Fruit fly (Drosophila melanogaster) whole organism, embryonic: ENCODE measurements around the gene sisA.

Experiments
- Aef1 ChIP-seq: fragments of 200-800 bp; sonication (Bioruptor generic); IDR thresholded peaks from 3 replicates; pipeline ENCODE4 v1.3.6; 2022; ENCODE audit warnings: missing biosample characterization, missing genetic modification characterization
- Bdp1 ChIP-seq: fragments of 200-800 bp; sonication (Bioruptor generic); optimal IDR thresholded peaks from 3 replicates; lab custom pipeline; 2016; ENCODE audit warnings: missing biosample characterization, missing genetic modification characterization
- Blimp-1 ChIP-seq: fragments of 200-800 bp; sonication (Bioruptor generic); optimal IDR thresholded peaks from 3 replicates; lab custom pipeline; 2018; ENCODE audit warnings: missing biosample characterization, missing genetic modification characterization, mild to moderate bottlenecking, moderate library complexity, missing genetic modification reagents
- BtbVII ChIP-seq: fragments of 200-800 bp; sonication (Bioruptor generic); optimal IDR thresholded peaks from 3 replicates; lab custom pipeline; 2017; ENCODE audit warnings: missing biosample characterization, mild to moderate bottlenecking, missing genetic modification characterization
- CG10209 ChIP-seq: fragments of 200-800 bp; sonication (Bioruptor generic); optimal IDR thresholded peaks from 3 replicates; lab custom pipeline; 2017; ENCODE audit warnings: missing biosample characterization, mild to moderate bottlenecking, missing genetic modification characterization, missing genetic modification reagents
- CG10654 ChIP-seq: fragments of 200-800 bp; sonication (Bioruptor generic); optimal IDR thresholded peaks from 2 replicates; lab custom pipeline; 2016; ENCODE audit warnings: missing biosample characterization, missing genetic modification characterization
- CG12104 ChIP-seq: fragments of 200-800 bp; sonication (Bioruptor generic); optimal IDR thresholded peaks from 3 replicates; lab custom pipeline; 2016; ENCODE audit warnings: missing biosample characterization, missing genetic modification characterization
- CG12391 ChIP-seq: fragments of 200-800 bp; sonication (Bioruptor generic); optimal IDR thresholded peaks from 3 replicates; lab custom pipeline; 2018; ENCODE audit warnings: missing biosample characterization, mild to moderate bottlenecking, missing genetic modification characterization, moderate library complexity
- CG13424 ChIP-seq: fragments of 200-800 bp; sonication (Bioruptor generic); optimal IDR thresholded peaks from 2 replicates; lab custom pipeline; 2019; ENCODE audit warnings: missing biosample characterization, mild to moderate bottlenecking, missing genetic modification characterization, moderate library complexity
- CG14441 ChIP-seq: fragments of 200-800 bp; sonication (Bioruptor generic); IDR thresholded peaks from 2 replicates; pipeline ENCODE4 v1.3.6; 2022; ENCODE audit warnings: missing biosample characterization, missing genetic modification characterization
- CG15514 ChIP-seq: fragments of 200-800 bp; sonication (Bioruptor generic); optimal IDR thresholded peaks from 3 replicates; lab custom pipeline; 2017; ENCODE audit warnings: missing biosample characterization, missing genetic modification characterization, mild to moderate bottlenecking, moderate library complexity, missing genetic modification reagents
- CG17186 ChIP-seq: fragments of 200-800 bp; sonication (Bioruptor generic); optimal IDR thresholded peaks from 3 replicates; lab custom pipeline; 2017; ENCODE audit warnings: missing biosample characterization, missing genetic modification reagents, missing genetic modification characterization
- CG1832 ChIP-seq: fragments of 200-800 bp; sonication (Bioruptor generic); optimal IDR thresholded peaks from 2 replicates; lab custom pipeline; 2017; ENCODE audit warnings: missing biosample characterization, mild to moderate bottlenecking, missing genetic modification characterization, inconsistent platforms
- CG2116 ChIP-seq: fragments of 200-800 bp; sonication (Bioruptor generic); optimal IDR thresholded peaks from 3 replicates; lab custom pipeline; 2018; ENCODE audit warnings: missing biosample characterization, mild to moderate bottlenecking, missing genetic modification characterization
- CG2120 ChIP-seq: fragments of 200-800 bp; sonication (Bioruptor generic); optimal IDR thresholded peaks from 3 replicates; lab custom pipeline; 2016; ENCODE audit warnings: missing biosample characterization, missing genetic modification characterization
- CG3065 ChIP-seq: fragments of 200-800 bp; sonication (Bioruptor generic); optimal IDR thresholded peaks from 2 replicates; lab custom pipeline; 2016; ENCODE audit warnings: missing biosample characterization, missing genetic modification characterization
- CG4282 ChIP-seq: fragments of 200-800 bp; sonication (Bioruptor generic); optimal IDR thresholded peaks from 2 replicates; lab custom pipeline; 2016; ENCODE audit warnings: missing biosample characterization, missing genetic modification characterization
- CG4424 ChIP-seq: fragments of 200-800 bp; sonication (Bioruptor generic); optimal IDR thresholded peaks from 3 replicates; lab custom pipeline; 2016; ENCODE audit warnings: missing biosample characterization, missing genetic modification characterization
- CG6254 ChIP-seq: fragments of 200-800 bp; sonication (Bioruptor generic); optimal IDR thresholded peaks from 3 replicates; lab custom pipeline; 2017; ENCODE audit warnings: mild to moderate bottlenecking, missing biosample characterization, missing genetic modification reagents, missing genetic modification characterization
- CG6813 ChIP-seq: fragments of 200-800 bp; sonication (Bioruptor generic); optimal IDR thresholded peaks from 2 replicates; lab custom pipeline; 2017; ENCODE audit warnings: missing biosample characterization, missing genetic modification characterization, mild to moderate bottlenecking, moderate library complexity, missing genetic modification reagents
- CG9797 ChIP-seq: fragments of 200-800 bp; sonication (Bioruptor generic); optimal IDR thresholded peaks from 3 replicates; lab custom pipeline; 2018; ENCODE audit warnings: missing biosample characterization, mild to moderate bottlenecking, missing genetic modification characterization
- D19B ChIP-seq: fragments of 200-800 bp; sonication (Bioruptor generic); optimal IDR thresholded peaks from 2 replicates; lab custom pipeline; 2017; ENCODE audit warnings: missing biosample characterization, mild to moderate bottlenecking, missing genetic modification characterization
- Dad ChIP-seq: fragments of 200-800 bp; sonication (Bioruptor generic); optimal IDR thresholded peaks from 3 replicates; lab custom pipeline; 2016; ENCODE audit warnings: missing biosample characterization, missing genetic modification characterization
- Doc2 ChIP-seq: fragments of 200-800 bp; sonication (Bioruptor generic); IDR thresholded peaks from 2 replicates; pipeline ENCODE4 v1.3.6; 2022; ENCODE audit warnings: missing biosample characterization, missing genetic modification characterization
- ERR ChIP-seq: fragments of 200-800 bp; sonication (Bioruptor generic); optimal IDR thresholded peaks from 2 replicates; lab custom pipeline; 2016; ENCODE audit warnings: missing biosample characterization, missing genetic modification characterization
- Gsc ChIP-seq: fragments of 200-800 bp; sonication (Bioruptor generic); IDR thresholded peaks from 2 replicates; pipeline ENCODE4 v1.3.6; 2022; ENCODE audit warnings: missing biosample characterization, missing genetic modification characterization
- HHEX ChIP-seq: fragments of 200-800 bp; sonication (Bioruptor generic); optimal IDR thresholded peaks from 3 replicates; lab custom pipeline; 2017; ENCODE audit warnings: missing biosample characterization, mild to moderate bottlenecking, missing genetic modification characterization, missing genetic modification reagents
- Hmr ChIP-seq: fragments of 200-800 bp; sonication (Bioruptor generic); optimal IDR thresholded peaks from 3 replicates; lab custom pipeline; 2017; ENCODE audit warnings: mild to moderate bottlenecking, missing biosample characterization, missing genetic modification reagents, missing genetic modification characterization
- Lpt ChIP-seq: fragments of >200 bp; optimal IDR thresholded peaks from 2 replicates; lab custom pipeline; 2018; ENCODE audit warnings: missing biosample characterization, missing genetic modification characterization
- Optix ChIP-seq: fragments of 200-800 bp; sonication (Bioruptor generic); IDR thresholded peaks from 3 replicates; pipeline ENCODE4 v1.3.6; 2022; ENCODE audit warnings: missing biosample characterization, missing genetic modification characterization
- chm ChIP-seq: fragments of 200-800 bp; sonication (Bioruptor generic); IDR thresholded peaks from 2 replicates; pipeline ENCODE4 v1.3.6; 2022; ENCODE audit warnings: missing biosample characterization, missing genetic modification characterization
- chn ChIP-seq: fragments of 200-800 bp; sonication (Bioruptor generic); optimal IDR thresholded peaks from 2 replicates; lab custom pipeline; 2016; ENCODE audit warnings: missing biosample characterization, missing genetic modification characterization
- ci ChIP-seq: fragments of 200-800 bp; sonication (Bioruptor generic); IDR thresholded peaks from 3 replicates; pipeline ENCODE4 v1.3.6; 2022; ENCODE audit warnings: missing biosample characterization, missing genetic modification characterization
- dpn ChIP-seq, 2 experiments: fragments of 200-800 bp; sonication (Bioruptor generic); optimal IDR thresholded peaks; 3 replicates each; lab custom pipeline; 2016; ENCODE audit warnings: missing biosample characterization in 2 of 2, missing genetic modification characterization in 2 of 2
- gce ChIP-seq: fragments of 200-800 bp; sonication (Bioruptor generic); IDR thresholded peaks from 3 replicates; pipeline ENCODE4 v1.3.6; 2022; ENCODE audit warnings: missing biosample characterization, missing genetic modification characterization
- hkb ChIP-seq, 2 experiments: fragments of 200-800 bp in 1 of 2; fragments of >200 bp in 1 of 2; sonication (Bioruptor generic) in 1 of 2; IDR thresholded peaks in 1 of 2; optimal IDR thresholded peaks in 1 of 2; 2 replicates each; pipeline versions ENCODE4 v1.3.6 to Lab custom; 2017 to 2022; ENCODE audit warnings: missing biosample characterization in 1 of 2, missing genetic modification characterization in 1 of 2
- jigr1 ChIP-seq: fragments of 200-800 bp; sonication (Bioruptor generic); IDR thresholded peaks from 3 replicates; pipeline ENCODE4 v1.3.6; 2022; ENCODE audit warnings: missing biosample characterization, missing genetic modification characterization
- lab ChIP-seq: fragments of 200-800 bp; sonication (Bioruptor generic); optimal IDR thresholded peaks from 3 replicates; lab custom pipeline; 2017; ENCODE audit warnings: missing biosample characterization, missing genetic modification characterization, mild to moderate bottlenecking, moderate library complexity, missing genetic modification reagents
- lmd ChIP-seq: fragments of 200-800 bp; sonication (Bioruptor generic); IDR thresholded peaks from 2 replicates; pipeline ENCODE4 v1.3.6; 2022; ENCODE audit warnings: missing biosample characterization, missing genetic modification characterization
- lola ChIP-seq, 3 experiments: fragments of >200 bp in 2 of 3; fragments of 200-800 bp in 1 of 3; sonication (Bioruptor generic) in 1 of 3; optimal IDR thresholded peaks; 2 replicates each; lab custom pipeline; 2017 to 2019; ENCODE audit warnings: missing biosample characterization in 3 of 3, missing genetic modification characterization in 3 of 3, mild to moderate bottlenecking in 1 of 3, moderate library complexity in 1 of 3
- pan ChIP-seq, 4 experiments: fragments of >200 bp in 3 of 4; fragments of 200-800 bp in 1 of 4; sonication (Bioruptor generic) in 1 of 4; optimal IDR thresholded peaks in 3 of 4; IDR thresholded peaks in 1 of 4; 2 replicates each; pipeline versions ENCODE4 v1.3.6 to Lab custom; 2017 to 2022; ENCODE audit warnings: missing biosample characterization in 2 of 4, missing genetic modification characterization in 2 of 4, mixed read lengths in 1 of 4
- peb ChIP-seq: fragments of 200-800 bp; sonication (Bioruptor generic); IDR thresholded peaks from 2 replicates; pipeline ENCODE4 v1.3.6; 2022; ENCODE audit warnings: missing biosample characterization, missing genetic modification characterization
- sc ChIP-seq, 3 experiments: fragments of >200 bp in 2 of 3; fragments of 200-800 bp in 1 of 3; sonication (Bioruptor generic) in 1 of 3; optimal IDR thresholded peaks; 2 replicates in 2 of 3; 3 replicates in 1 of 3; lab custom pipeline; 2017; ENCODE audit warnings: mild to moderate bottlenecking in 1 of 3, missing biosample characterization in 1 of 3, missing genetic modification characterization in 1 of 3, missing genetic modification reagents in 1 of 3
- stc ChIP-seq: fragments of 200-800 bp; sonication (Bioruptor generic); IDR thresholded peaks from 2 replicates; pipeline ENCODE4 v1.3.6; 2022; ENCODE audit warnings: missing biosample characterization, missing genetic modification characterization
- tin ChIP-seq: fragments of 200-800 bp; sonication (Bioruptor generic); optimal IDR thresholded peaks from 3 replicates; lab custom pipeline; 2016; ENCODE audit warnings: missing biosample characterization, missing genetic modification characterization
- unpg ChIP-seq: fragments of 200-800 bp; sonication (Bioruptor generic); optimal IDR thresholded peaks from 3 replicates; lab custom pipeline; 2018; ENCODE audit warnings: missing biosample characterization, mild to moderate bottlenecking, missing genetic modification characterization, moderate library complexity
- vvl ChIP-seq: fragments of 200-800 bp; sonication (Bioruptor generic); IDR thresholded peaks from 2 replicates; pipeline ENCODE4 v1.3.6; 2022; ENCODE audit warnings: missing biosample characterization, missing genetic modification characterization
- wor ChIP-seq: fragments of 200-800 bp; sonication (Bioruptor generic); IDR thresholded peaks from 2 replicates; pipeline ENCODE4 v1.3.6; 2022; ENCODE audit warnings: missing biosample characterization, missing genetic modification characterization
- zen2 ChIP-seq: fragments of 200-800 bp; sonication (Bioruptor generic); IDR thresholded peaks from 3 replicates; pipeline ENCODE4 v1.3.6; 2022; ENCODE audit warnings: missing biosample characterization, missing genetic modification characterization; ENCODE audit not compliant: partially characterized antibody

The sisA gene

dm6 chrX:11349780-11350179 is 27.6 kb upstream of the sisA start, which contains the start of gene NdufV3:
Gene NdufV3, plus strand, starts transcription at chrX:11349998.
- peak; percentile 4 to 34 for TF ChIP-seq dpn (GFP tag; optimal IDR thresholded peaks at IDR 0.05; lab: Kevin White, UChicago)
- no peak for TF ChIP-seq hkb (optimal IDR thresholded peaks at IDR 0.05; lab: Kevin White, UChicago)
- no peak for TF ChIP-seq hkb (GFP tag; IDR thresholded peaks at IDR 0.05; lab: Robert Waterston, UW)
- peak; percentile 9 for TF ChIP-seq CG12391
- peak; percentile 4 for TF ChIP-seq tin (GFP tag; lab: Kevin White, UChicago)
- TF ChIP-seq D19B (GFP tag; lab: Kevin White, UChicago) = no peak
- no peak for TF ChIP-seq pan (optimal IDR thresholded peaks at IDR 0.05; lab: Kevin White, UChicago)
- TF ChIP-seq pan (GFP tag; optimal IDR thresholded peaks at IDR 0.05 in 1 of 2, IDR thresholded peaks at IDR 0.05 in 1 of 2) = no peak
- TF ChIP-seq vvl (GFP tag; lab: Robert Waterston, UW) = peak; percentile 71; the same call in 1 of the 2 replicates
- TF ChIP-seq BtbVII = no peak
- TF ChIP-seq Blimp-1 = no peak
- TF ChIP-seq lab (GFP tag; lab: Kevin White, UChicago) = peak; percentile 14
- no peak for TF ChIP-seq CG12104 (GFP tag; lab: Kevin White, UChicago)
- TF ChIP-seq stc (GFP tag; lab: Robert Waterston, UW) = no peak
- TF ChIP-seq wor (GFP tag; lab: Robert Waterston, UW) = no peak
- no peak for TF ChIP-seq chm (GFP tag; lab: Robert Waterston, UW)
- TF ChIP-seq CG6254 = no peak
- TF ChIP-seq Dad (GFP tag; lab: Kevin White, UChicago) = no peak
- TF ChIP-seq Optix (GFP tag; lab: Robert Waterston, UW) = no peak
- no peak for TF ChIP-seq CG9797 (GFP tag; lab: Kevin White, UChicago)
- TF ChIP-seq HHEX (GFP tag; lab: Kevin White, UChicago) = no peak
- no peak for TF ChIP-seq CG2116 (GFP tag; lab: Kevin White, UChicago)
- peak; percentile 3 for TF ChIP-seq CG15514 (GFP tag; lab: Kevin White, UChicago)
- no peak for TF ChIP-seq CG10209 (GFP tag; lab: Kevin White, UChicago)
- TF ChIP-seq chn (GFP tag; lab: Kevin White, UChicago) = peak; percentile 21
- TF ChIP-seq Hmr (GFP tag; lab: Kevin White, UChicago) = no peak
- TF ChIP-seq Doc2 (GFP tag; lab: Robert Waterston, UW) = no peak
- TF ChIP-seq CG4282 (GFP tag; lab: Kevin White, UChicago) = no peak
- no peak for TF ChIP-seq Gsc
- peak; percentile 5 for TF ChIP-seq CG17186
- TF ChIP-seq CG4424 (GFP tag; lab: Kevin White, UChicago) = no peak
- no peak for TF ChIP-seq CG3065 (GFP tag; lab: Kevin White, UChicago)
- TF ChIP-seq CG10654 (GFP tag; lab: Kevin White, UChicago) = no peak
- TF ChIP-seq CG14441 (GFP tag; lab: Robert Waterston, UW) = no peak
- TF ChIP-seq ci (GFP tag; lab: Robert Waterston, UW) = 0 out of 3 replicates have a peak, but pooled peaks have one; percentile 33
- TF ChIP-seq jigr1 (GFP tag; lab: Robert Waterston, UW) = no peak
- TF ChIP-seq CG6813 = no peak
- no peak for TF ChIP-seq peb
- peak; percentile 31 for TF ChIP-seq CG13424
- TF ChIP-seq gce (GFP tag; lab: Robert Waterston, UW) = no peak
- no peak for TF ChIP-seq sc (optimal IDR thresholded peaks at IDR 0.05; lab: Kevin White, UChicago)
- no peak for TF ChIP-seq sc (GFP tag; optimal IDR thresholded peaks at IDR 0.05; lab: Kevin White, UChicago)
- no peak for TF ChIP-seq ERR (GFP tag; lab: Kevin White, UChicago)
- no peak for TF ChIP-seq Aef1 (GFP tag; lab: Robert Waterston, UW)
- no peak for TF ChIP-seq Lpt (GFP tag; lab: Kevin White, UChicago)
- no peak for TF ChIP-seq lola (GFP tag; optimal IDR thresholded peaks at IDR 0.05; lab: Kevin White, UChicago)
- TF ChIP-seq Bdp1 (GFP tag; lab: Kevin White, UChicago) = no peak
- TF ChIP-seq CG1832 (GFP tag; lab: Kevin White, UChicago) = no peak
- TF ChIP-seq unpg (GFP tag; lab: Kevin White, UChicago) = no peak
- no peak for TF ChIP-seq zen2 (GFP tag; lab: Robert Waterston, UW)
- TF ChIP-seq CG2120 = peak; percentile 31
- TF ChIP-seq lmd = no peak; the same call in 1 of the 2 replicates
